Fruit fly (Drosophila melanogaster) whole organism, prepupa: ENCODE measurements around the gene Men-b.

Experiments
- CG11902 ChIP-seq: fragments of 200-800 bp; sonication (Bioruptor generic); optimal IDR thresholded peaks from 3 replicates; lab custom pipeline; 2016; ENCODE audit warnings: missing biosample characterization, missing genetic modification characterization
- CG3032 ChIP-seq: fragments of 200-800 bp; optimal IDR thresholded peaks from 2 replicates; lab custom pipeline; 2019; ENCODE audit warnings: missing biosample characterization, mild to moderate bottlenecking, missing genetic modification characterization, moderate library complexity
- CG31627 ChIP-seq: fragments of 200-800 bp; sonication (Bioruptor generic); optimal IDR thresholded peaks from 3 replicates; lab custom pipeline; 2016; ENCODE audit warnings: missing biosample characterization, missing genetic modification characterization
- CG32006 ChIP-seq: fragments of 200-800 bp; sonication (Bioruptor generic); optimal IDR thresholded peaks from 3 replicates; lab custom pipeline; 2017; ENCODE audit warnings: missing biosample characterization, mild to moderate bottlenecking, missing genetic modification characterization
- CG6808 ChIP-seq: fragments of 200-800 bp; sonication (Bioruptor generic); optimal IDR thresholded peaks from 3 replicates; lab custom pipeline; 2017; ENCODE audit warnings: missing biosample characterization, missing genetic modification characterization, mild to moderate bottlenecking, moderate library complexity, missing genetic modification reagents
- Hr4 ChIP-seq: fragments of 200-800 bp; sonication (Bioruptor generic); optimal IDR thresholded peaks from 3 replicates; lab custom pipeline; 2016; ENCODE audit warnings: missing biosample characterization, missing genetic modification characterization
- Sox14 ChIP-seq: fragments of 200-800 bp; sonication (Bioruptor generic); optimal IDR thresholded peaks from 3 replicates; lab custom pipeline; 2016; ENCODE audit warnings: missing biosample characterization, missing genetic modification characterization
- dac ChIP-seq: fragments of 200-800 bp; sonication (Bioruptor generic); optimal IDR thresholded peaks from 2 replicates; lab custom pipeline; 2017; ENCODE audit warnings: missing biosample characterization, mild to moderate bottlenecking, missing genetic modification characterization
- dsx ChIP-seq: fragments of 200-800 bp; optimal IDR thresholded peaks from 3 replicates; lab custom pipeline; 2019; ENCODE audit warnings: missing biosample characterization, mild to moderate bottlenecking, missing genetic modification characterization, moderate library complexity; ENCODE audit not compliant: poor library complexity, severe bottlenecking
- pdm3 ChIP-seq: fragments of 200-800 bp; sonication (Bioruptor generic); optimal IDR thresholded peaks from 3 replicates; lab custom pipeline; 2016; ENCODE audit warnings: missing biosample characterization, missing genetic modification characterization
- svp ChIP-seq: fragments of 200-800 bp; sonication (Bioruptor generic); peaks from one replicate; lab custom pipeline; 2016; ENCODE audit warnings: missing biosample characterization, missing genetic modification characterization

The Men-b gene

DNA sequence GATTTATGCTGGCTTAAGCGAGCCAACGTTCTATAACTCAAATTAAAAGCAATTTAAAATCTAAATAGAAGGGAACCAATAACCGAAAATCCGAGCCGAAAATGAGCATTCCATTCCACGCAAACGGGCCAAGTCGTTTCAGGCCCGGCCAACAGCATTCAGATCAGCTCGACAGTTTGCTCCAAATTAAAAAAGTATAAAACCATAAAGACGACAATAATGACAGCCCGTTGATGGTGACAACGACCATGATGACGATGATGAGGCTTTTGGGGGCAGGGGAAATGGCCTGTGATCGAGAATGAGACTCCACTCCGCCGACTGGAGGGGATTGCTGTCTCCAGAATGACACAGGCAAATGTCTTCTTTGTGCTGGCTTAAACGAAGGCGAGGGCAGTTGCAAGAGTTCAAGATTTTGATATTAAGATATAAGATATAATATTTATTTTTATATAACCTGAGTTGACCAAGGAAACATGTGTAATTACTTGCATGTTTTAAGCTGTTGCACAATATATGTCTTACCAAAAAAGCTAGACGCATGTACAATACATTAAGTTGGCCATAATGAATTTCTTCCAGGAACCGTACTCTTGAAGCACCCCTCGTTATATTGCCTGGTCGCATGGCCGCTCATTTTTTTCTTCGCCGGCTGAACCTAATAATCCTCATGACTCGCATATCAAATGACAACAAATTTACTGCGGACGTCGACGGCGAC, 53.4 kb downstream of the Men-b start (continued):
- peak; percentile 42 for TF ChIP-seq CG11902 (GFP tag; lab: Kevin White, UChicago)
- TF ChIP-seq CG6808 (GFP tag; lab: Kevin White, UChicago) = peak; percentile 55
- TF ChIP-seq CG32006 (GFP tag; lab: Kevin White, UChicago) = peak; percentile 29
- TF ChIP-seq pdm3 (GFP tag; lab: Kevin White, UChicago) = no peak
- peak; percentile 66 for TF ChIP-seq CG3032
- peak; percentile 34 for TF ChIP-seq dsx (GFP tag; lab: Kevin White, UChicago)
- no peak for TF ChIP-seq dac
- no peak for TF ChIP-seq Sox14
- peak; percentile 63 for TF ChIP-seq svp (GFP tag; lab: Kevin White, UChicago)
- TF ChIP-seq Hr4 (GFP tag; lab: Kevin White, UChicago) = no peak
- no peak for TF ChIP-seq CG31627 (GFP tag; lab: Kevin White, UChicago)
- TF ChIP-seq, all 60 proteins: peak for 28
